Fruit fly (Drosophila melanogaster): Measurements from ENCODE around the gene PyK.

PyK gene

dm6 chr3R:22379942-22380341 lies 12.6 kb downstream of the PyK start, which contains the start of gene CG34149:
TSS of gene CG34149 (plus strand) at chr3R:22380128.
- TF ChIP-seq usp (GFP tag; optimal IDR thresholded peaks at IDR 0.05): no peak
- no peak for TF ChIP-seq EcR (GFP tag; optimal IDR thresholded peaks at IDR 0.05)
- TF ChIP-seq psq (optimal IDR thresholded peaks at IDR 0.05): no peak
- TF ChIP-seq CG8478 (optimal IDR thresholded peaks at IDR 0.05): no peak
- TF ChIP-seq pan (optimal IDR thresholded peaks at IDR 0.05): no peak

dm6 chr3R:22381077-22381476 lies 13.7 kb downstream of the PyK start, which contains the start of gene CG43342:
TSS of gene CG43342 (plus strand) at chr3R:22381340.
- TF ChIP-seq usp (GFP tag; optimal IDR thresholded peaks at IDR 0.05) (no peak), CG8478 (optimal IDR thresholded peaks at IDR 0.05) (no peak), psq (optimal IDR thresholded peaks at IDR 0.05) (no peak), pan (optimal IDR thresholded peaks at IDR 0.05) (no peak), EcR (GFP tag; optimal IDR thresholded peaks at IDR 0.05) (no peak), Dll (optimal IDR thresholded peaks at IDR 0.05) (no peak)

- no peak for TF ChIP-seq pan (optimal IDR thresholded peaks at IDR 0.05)
- no peak for TF ChIP-seq CG8478 (optimal IDR thresholded peaks at IDR 0.05)
- TF ChIP-seq usp (GFP tag; optimal IDR thresholded peaks at IDR 0.05): no peak
- no peak for TF ChIP-seq EcR (GFP tag; optimal IDR thresholded peaks at IDR 0.05)
- no peak for TF ChIP-seq psq (optimal IDR thresholded peaks at IDR 0.05)
- TF ChIP-seq Dll (optimal IDR thresholded peaks at IDR 0.05): no peak
These were observed 14.4 kb downstream of the PyK start, which contains the start of gene Gpdh3 for dm6 chr3R:22381735-22382134. TSS of gene Gpdh3 (plus strand) at chr3R:22382035.

- TF ChIP-seq EcR (GFP tag; optimal IDR thresholded peaks at IDR 0.05) (no peak), psq (optimal IDR thresholded peaks at IDR 0.05) (no peak)
These were observed 22.3 kb downstream of the PyK start, which contains the start of the genes CAH8 and CG7059 for dm6 chr3R:22389614-22390013. TSS of gene CAH8 (minus strand) at chr3R:22389714. TSS of gene CG7059 (plus strand) at chr3R:22389780.

dm6 chr3R:22390109-22390508 lies 22.8 kb downstream of the PyK start:
- TF ChIP-seq psq (optimal IDR thresholded peaks at IDR 0.05): no peak
- TF ChIP-seq CG8478 (optimal IDR thresholded peaks at IDR 0.05): no peak
- TF ChIP-seq Dll (optimal IDR thresholded peaks at IDR 0.05): no peak
- no peak for TF ChIP-seq EcR (GFP tag; optimal IDR thresholded peaks at IDR 0.05)
- no peak for TF ChIP-seq pan (optimal IDR thresholded peaks at IDR 0.05)
- TF ChIP-seq usp (GFP tag; optimal IDR thresholded peaks at IDR 0.05): no peak

- TF ChIP-seq pan (optimal IDR thresholded peaks at IDR 0.05) (no peak), EcR (GFP tag; optimal IDR thresholded peaks at IDR 0.05) (no peak), psq (optimal IDR thresholded peaks at IDR 0.05) (no peak), usp (GFP tag; optimal IDR thresholded peaks at IDR 0.05) (no peak), Dll (optimal IDR thresholded peaks at IDR 0.05) (no peak), CG8478 (optimal IDR thresholded peaks at IDR 0.05) (no peak)
These were observed 26.7 kb downstream of the PyK start, which contains the start of gene CG13857 for dm6 chr3R:22394004-22394403. TSS of gene CG13857 (minus strand) at chr3R:22394104.

- TF ChIP-seq CG8478 (optimal IDR thresholded peaks at IDR 0.05) (no peak), pan (optimal IDR thresholded peaks at IDR 0.05) (no peak), psq (optimal IDR thresholded peaks at IDR 0.05) (no peak), usp (GFP tag; optimal IDR thresholded peaks at IDR 0.05) (no peak), Dll (optimal IDR thresholded peaks at IDR 0.05) (no peak), EcR (GFP tag; optimal IDR thresholded peaks at IDR 0.05) (no peak)
These were observed 28.3 kb downstream of the PyK start for dm6 chr3R:22395409-22396178.

dm6 chr3R:22396238-22396772 lies 29.0 kb downstream of the PyK start:
- TF ChIP-seq psq (optimal IDR thresholded peaks at IDR 0.05) (no peak), usp (GFP tag; optimal IDR thresholded peaks at IDR 0.05) (no peak), pan (optimal IDR thresholded peaks at IDR 0.05) (no peak), EcR (GFP tag; optimal IDR thresholded peaks at IDR 0.05) (no peak), Dll (optimal IDR thresholded peaks at IDR 0.05) (no peak), CG8478 (optimal IDR thresholded peaks at IDR 0.05) (no peak)

dm6 chr3R:22397068-22397700 lies 29.8 kb downstream of the PyK start:
- TF ChIP-seq CG8478 (optimal IDR thresholded peaks at IDR 0.05) (peak; percentile 44), pan (optimal IDR thresholded peaks at IDR 0.05) (no peak)

dm6 chr3R:22400246-22400645 lies 32.9 kb downstream of the PyK start:
- TF ChIP-seq pan (optimal IDR thresholded peaks at IDR 0.05) (no peak), usp (GFP tag; optimal IDR thresholded peaks at IDR 0.05) (no peak), CG8478 (optimal IDR thresholded peaks at IDR 0.05) (no peak), EcR (GFP tag; optimal IDR thresholded peaks at IDR 0.05) (no peak), psq (optimal IDR thresholded peaks at IDR 0.05) (no peak), Dll (optimal IDR thresholded peaks at IDR 0.05) (no peak)

- TF ChIP-seq EcR (GFP tag; optimal IDR thresholded peaks at IDR 0.05) (no peak), Dll (optimal IDR thresholded peaks at IDR 0.05) (no peak), usp (GFP tag; optimal IDR thresholded peaks at IDR 0.05) (no peak), pan (optimal IDR thresholded peaks at IDR 0.05) (no peak), psq (optimal IDR thresholded peaks at IDR 0.05) (no peak)
These were observed 35.0 kb downstream of the PyK start, which contains the start of gene CG13856 for dm6 chr3R:22402355-22402754. TSS of gene CG13856 (plus strand) at chr3R:22402655.

dm6 chr3R:22405639-22406038 lies 38.3 kb downstream of the PyK start, which contains the start of gene CG13855:
TSS of gene CG13855 (plus strand) at chr3R:22405939.
- no peak for TF ChIP-seq Dll (optimal IDR thresholded peaks at IDR 0.05)
- TF ChIP-seq usp (GFP tag; optimal IDR thresholded peaks at IDR 0.05): no peak
- TF ChIP-seq psq (optimal IDR thresholded peaks at IDR 0.05): no peak
- no peak for TF ChIP-seq CG8478 (optimal IDR thresholded peaks at IDR 0.05)
- no peak for TF ChIP-seq pan (optimal IDR thresholded peaks at IDR 0.05)
- TF ChIP-seq EcR (GFP tag; optimal IDR thresholded peaks at IDR 0.05): no peak
